Fruit fly (Drosophila melanogaster) whole organism, embryonic: ENCODE data around the gene mRpS18C.

Experiments
- CG31224 ChIP-seq: fragments of 200-800 bp; sonication (Bioruptor generic); IDR thresholded peaks from 2 replicates; pipeline ENCODE4 v1.3.6; 2022; ENCODE audit warnings: missing biosample characterization, missing genetic modification characterization
- CG7786 ChIP-seq: fragments of 200-800 bp; sonication (Bioruptor generic); optimal IDR thresholded peaks from 2 replicates; lab custom pipeline; 2016; ENCODE audit warnings: missing biosample characterization, missing genetic modification characterization
- GATAe ChIP-seq: fragments of 200-800 bp; sonication (Bioruptor generic); conservative IDR thresholded peaks from 2 replicates; pipeline ENCODE4 v1.3.6; 2022; ENCODE audit warnings: missing biosample characterization, missing genetic modification characterization
- Lpt ChIP-seq: fragments of >200 bp; optimal IDR thresholded peaks from 2 replicates; lab custom pipeline; 2018; ENCODE audit warnings: missing biosample characterization, missing genetic modification characterization
- Meics ChIP-seq: fragments of 200-800 bp; sonication (Bioruptor generic); optimal IDR thresholded peaks from 2 replicates; lab custom pipeline; 2017; ENCODE audit warnings: missing biosample characterization, mild to moderate bottlenecking, missing genetic modification characterization
- Spps ChIP-seq: fragments of 200-800 bp; sonication (Bioruptor generic); optimal IDR thresholded peaks from 2 replicates; lab custom pipeline; 2018; ENCODE audit warnings: missing biosample characterization, mild to moderate bottlenecking, missing genetic modification characterization
- fu2 ChIP-seq: fragments of 200-800 bp; sonication (Bioruptor generic); optimal IDR thresholded peaks from 2 replicates; lab custom pipeline; 2016; ENCODE audit warnings: missing biosample characterization, missing genetic modification characterization
- zen ChIP-seq: fragments of 200-800 bp; sonication (Bioruptor generic); optimal IDR thresholded peaks from 3 replicates; lab custom pipeline; 2018; ENCODE audit warnings: missing biosample characterization, mild to moderate bottlenecking, missing genetic modification characterization, moderate library complexity

- TF ChIP-seq Spps (tag; lab: Kevin White, UChicago), result no peak
- TF ChIP-seq CG7786 (GFP tag; lab: Kevin White, UChicago), result no peak
- no peak for TF ChIP-seq CG31224 (GFP tag; lab: Robert Waterston, UW)
- TF ChIP-seq fu2, result no peak
- no peak for TF ChIP-seq GATAe
- TF ChIP-seq Meics (GFP tag; lab: Kevin White, UChicago), result no peak
- no peak for TF ChIP-seq zen
- no peak for TF ChIP-seq Lpt (GFP tag; lab: Kevin White, UChicago)
Measured at dm6 chr3R:30425622-30426021, 1.8 kb downstream of the mRpS18C start.
